Fruit fly (Drosophila melanogaster): Measurements from ENCODE around the gene Bgb.

- TF ChIP-seq pan (optimal IDR thresholded peaks at IDR 0.05) = no peak
- TF ChIP-seq CG8478 (optimal IDR thresholded peaks at IDR 0.05) = no peak
- TF ChIP-seq psq (optimal IDR thresholded peaks at IDR 0.05) = no peak
- no peak for TF ChIP-seq EcR (GFP tag; optimal IDR thresholded peaks at IDR 0.05)
- TF ChIP-seq usp (GFP tag; optimal IDR thresholded peaks at IDR 0.05) = no peak
These were observed 29.0 kb downstream of the Bgb start, which contains the start of gene RpL23A for dm6 chr3L:1668504-1668903.
